Fruit fly (Drosophila melanogaster) whole organism: ENCODE results near the gene Oatp74D.

Source experiments
- CG8478 ChIP-seq: fragments of >200 bp; optimal IDR thresholded peaks from 2 replicates; lab custom pipeline; 2018; ENCODE audit warnings: inconsistent platforms
- EcR ChIP-seq, 2 experiments: fragments of >200 bp; optimal IDR thresholded peaks; 2 replicates each; lab custom pipeline; 2017; ENCODE audit warnings: missing biosample characterization in 2 of 2, missing genetic modification characterization in 2 of 2, missing genetic modification reagents in 2 of 2
- usp ChIP-seq: fragments of >200 bp; optimal IDR thresholded peaks from 2 replicates; lab custom pipeline; 2017; ENCODE audit warnings: missing biosample characterization, missing genetic modification characterization, mixed read lengths

- TF ChIP-seq usp (GFP tag; lab: Kevin White, UChicago) = no peak
- no peak for TF ChIP-seq CG8478 (lab: Kevin White, UChicago)
- TF ChIP-seq EcR (GFP tag; optimal IDR thresholded peaks at IDR 0.05; lab: Kevin White, UChicago) = no peak
Observed at dm6 chr3L:17513893-17514616, 27.1 kb downstream of the Oatp74D start, which contains the start of the genes U4-U6-60K and CG7564.
